Fruit fly (Drosophila melanogaster) whole organism, pupa: ENCODE results near the gene Mcm6.

Experiments used
- CG10348 ChIP-seq: fragments of 200-800 bp; sonication (Bioruptor generic); IDR thresholded peaks from 2 replicates; pipeline ENCODE4 v1.3.6; 2022; ENCODE audit warnings: missing biosample characterization, missing genetic modification characterization
- CG12605 ChIP-seq: fragments of 200-800 bp; sonication (Bioruptor generic); IDR thresholded peaks from 2 replicates; pipeline ENCODE4 v1.3.6; 2022; ENCODE audit warnings: missing biosample characterization, missing genetic modification characterization
- CG13204 ChIP-seq: fragments of 200-800 bp; sonication (Bioruptor generic); optimal IDR thresholded peaks from 2 replicates; lab custom pipeline; 2018; ENCODE audit warnings: missing biosample characterization, mild to moderate bottlenecking, missing genetic modification characterization, moderate library complexity
- CG14655 ChIP-seq: fragments of 200-800 bp; sonication (Bioruptor generic); optimal IDR thresholded peaks from 3 replicates; lab custom pipeline; 2017; ENCODE audit warnings: mild to moderate bottlenecking, missing biosample characterization, missing genetic modification reagents, missing genetic modification characterization
- CG15710 ChIP-seq: fragments of 200-800 bp; sonication (Bioruptor generic); optimal IDR thresholded peaks from 2 replicates; lab custom pipeline; 2018; ENCODE audit warnings: missing biosample characterization, mild to moderate bottlenecking, missing genetic modification characterization, moderate library complexity
- CG17806 ChIP-seq: fragments of 200-800 bp; sonication (Bioruptor generic); optimal IDR thresholded peaks from 2 replicates; lab custom pipeline; 2018; ENCODE audit warnings: missing biosample characterization, mild to moderate bottlenecking, missing genetic modification characterization, moderate library complexity
- CG32121 ChIP-seq: fragments of 200-800 bp; sonication (Bioruptor generic); IDR thresholded peaks from 2 replicates; pipeline ENCODE4 v1.3.6; 2022; ENCODE audit warnings: missing biosample characterization, missing genetic modification characterization
- CG34367 ChIP-seq: fragments of 200-800 bp; sonication (Bioruptor generic); optimal IDR thresholded peaks from 2 replicates; lab custom pipeline; 2018; ENCODE audit warnings: missing biosample characterization, mild to moderate bottlenecking, missing genetic modification characterization
- CG4496 ChIP-seq: fragments of 200-800 bp; sonication (Bioruptor generic); IDR thresholded peaks from 3 replicates; pipeline ENCODE4 v1.3.6; 2022; ENCODE audit warnings: missing biosample characterization, missing genetic modification characterization
- CG8159 ChIP-seq: fragments of 200-800 bp; sonication (Bioruptor generic); optimal IDR thresholded peaks from 3 replicates; lab custom pipeline; 2018; ENCODE audit warnings: missing biosample characterization, mild to moderate bottlenecking, missing genetic modification characterization, moderate library complexity
- CG8301 ChIP-seq: fragments of 200-800 bp; sonication (Bioruptor generic); optimal IDR thresholded peaks from 2 replicates; lab custom pipeline; 2018; ENCODE audit warnings: missing biosample characterization, mild to moderate bottlenecking, missing genetic modification characterization
- CG9948 ChIP-seq: fragments of 200-800 bp; sonication (Bioruptor generic); optimal IDR thresholded peaks from 2 replicates; lab custom pipeline; 2018; ENCODE audit warnings: missing biosample characterization, mild to moderate bottlenecking, missing genetic modification characterization, moderate library complexity
- D1 ChIP-seq: fragments of 200-800 bp; sonication (Bioruptor generic); optimal IDR thresholded peaks from 2 replicates; lab custom pipeline; 2018; ENCODE audit warnings: missing biosample characterization, mild to moderate bottlenecking, missing genetic modification characterization, moderate library complexity
- EcR ChIP-seq: fragments of 200-800 bp; sonication (Bioruptor generic); optimal IDR thresholded peaks from 3 replicates; lab custom pipeline; 2019; ENCODE audit warnings: missing biosample characterization, missing genetic modification characterization, mild to moderate bottlenecking, moderate library complexity, missing genetic modification reagents
- Ets98B ChIP-seq: fragments of 200-800 bp; sonication (Bioruptor generic); IDR thresholded peaks from 2 replicates; pipeline ENCODE4 v1.3.6; 2022; ENCODE audit warnings: missing biosample characterization, missing genetic modification characterization
- Pif1A ChIP-seq: fragments of 200-800 bp; sonication (Bioruptor generic); optimal IDR thresholded peaks from 3 replicates; lab custom pipeline; 2016; ENCODE audit warnings: missing biosample characterization, missing genetic modification characterization
- Pif1B ChIP-seq: fragments of 200-800 bp; sonication (Bioruptor generic); optimal IDR thresholded peaks from 3 replicates; lab custom pipeline; 2016; ENCODE audit warnings: missing biosample characterization, missing genetic modification characterization
- Snoo ChIP-seq: fragments of 200-800 bp; sonication (Bioruptor generic); optimal IDR thresholded peaks from 3 replicates; lab custom pipeline; 2017; ENCODE audit warnings: missing biosample characterization, mild to moderate bottlenecking, missing genetic modification characterization, inconsistent platforms
- fd96Ca ChIP-seq: fragments of 200-800 bp; sonication (Bioruptor generic); IDR thresholded peaks from 3 replicates; pipeline ENCODE4 v1.3.6; 2022; ENCODE audit warnings: missing biosample characterization, missing genetic modification characterization
- gl ChIP-seq: fragments of 200-800 bp; sonication (Bioruptor generic); optimal IDR thresholded peaks from 2 replicates; lab custom pipeline; 2018; ENCODE audit warnings: missing biosample characterization, mild to moderate bottlenecking, missing genetic modification characterization
- rn ChIP-seq: fragments of 200-800 bp; sonication (Bioruptor generic); IDR thresholded peaks from 2 replicates; pipeline ENCODE4 v1.3.6; 2022; ENCODE audit warnings: missing biosample characterization, missing genetic modification characterization

Mcm6 gene

dm6 chrX:6708580-6709199 lies 34.5 kb downstream of the Mcm6 start:
- no peak for TF ChIP-seq CG12605
- no peak for TF ChIP-seq CG34367 (tag; lab: Kevin White, UChicago)
- no peak for TF ChIP-seq fd96Ca (GFP tag; lab: Robert Waterston, UW)
- TF ChIP-seq CG8301 = no peak
- no peak for TF ChIP-seq CG14655 (GFP tag; lab: Kevin White, UChicago)
- no peak for TF ChIP-seq gl (tag; lab: Kevin White, UChicago)
- no peak for TF ChIP-seq CG9948 (tag; lab: Kevin White, UChicago)
- TF ChIP-seq EcR (GFP tag; lab: Kevin White, UChicago) = peak; percentile 31
- TF ChIP-seq CG10348 (GFP tag; lab: Robert Waterston, UW) = no peak
- no peak for TF ChIP-seq rn (GFP tag; lab: Robert Waterston, UW)
- TF ChIP-seq CG13204 (GFP tag; lab: Kevin White, UChicago) = no peak
- TF ChIP-seq CG4496 (GFP tag; lab: Robert Waterston, UW) = no peak
- peak; percentile 11 for TF ChIP-seq Pif1A (GFP tag; lab: Kevin White, UChicago)
- TF ChIP-seq Pif1B (GFP tag; lab: Kevin White, UChicago) = no peak
- no peak for TF ChIP-seq D1
- no peak for TF ChIP-seq CG32121 (GFP tag; lab: Robert Waterston, UW)

DNA sequence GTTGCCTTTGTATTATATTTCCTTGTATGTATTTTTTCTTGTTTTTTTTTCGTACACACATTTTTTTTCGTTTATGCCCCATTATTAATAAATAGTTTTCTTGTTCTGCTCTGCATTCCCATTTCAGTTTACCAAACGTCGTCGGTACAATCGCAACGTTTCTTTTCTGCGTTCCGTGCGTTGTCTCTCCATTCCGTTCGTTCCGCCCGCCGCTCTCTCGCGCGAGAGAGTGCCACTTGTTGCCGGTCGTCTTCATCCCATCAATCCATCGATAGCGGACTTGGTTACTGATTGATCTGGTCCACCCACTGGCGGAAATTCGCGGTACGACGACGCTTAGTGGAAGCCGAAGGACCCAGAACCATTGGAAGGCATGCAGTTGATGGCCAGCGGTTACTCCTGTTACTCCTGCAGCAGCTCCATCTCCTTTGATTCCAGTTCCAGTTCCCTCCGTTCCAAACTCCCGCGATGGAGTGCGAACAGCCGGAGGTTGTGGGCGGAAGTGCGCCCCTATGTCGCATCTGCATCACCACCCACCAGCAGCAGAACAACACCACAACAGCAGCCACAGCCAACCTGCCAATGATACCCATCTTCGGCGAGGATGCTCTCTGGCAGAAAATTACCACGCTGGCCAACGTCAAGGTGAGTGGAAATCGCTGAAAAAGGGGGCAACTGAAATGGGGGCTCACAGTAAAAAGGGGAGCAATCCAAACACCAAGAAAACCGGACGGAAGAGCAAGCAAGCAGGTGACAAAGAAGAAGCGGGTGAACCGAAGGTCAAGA lies 35.3 kb downstream of the Mcm6 start:
- TF ChIP-seq CG4496 (GFP tag; lab: Robert Waterston, UW) (no peak), fd96Ca (GFP tag; lab: Robert Waterston, UW) (no peak), CG12605 (peak; percentile 31)

DNA sequence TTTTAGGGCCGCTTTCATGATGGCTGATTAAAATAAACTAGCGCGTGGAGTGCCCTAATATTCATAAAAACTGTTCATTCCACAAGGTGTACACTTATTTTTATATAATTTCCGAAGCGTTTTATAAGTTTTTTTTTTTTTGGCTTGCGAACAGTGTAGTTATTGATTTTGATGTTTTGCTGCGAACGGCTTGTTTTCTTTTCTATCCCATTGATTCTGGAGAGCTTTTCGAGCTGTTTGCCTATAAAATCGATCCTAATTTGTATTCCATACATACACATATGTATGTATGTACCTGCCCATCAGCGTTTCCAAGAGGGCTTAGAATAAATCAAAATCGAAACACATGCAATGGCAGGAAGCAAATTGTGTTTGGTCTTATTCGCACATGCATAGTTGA lies 36.1 kb downstream of the Mcm6 start:
- TF ChIP-seq CG34367 (tag; lab: Kevin White, UChicago) = no peak
- TF ChIP-seq CG32121 (GFP tag; lab: Robert Waterston, UW) = no peak
- TF ChIP-seq Pif1A (GFP tag; lab: Kevin White, UChicago) = no peak
- TF ChIP-seq gl (tag; lab: Kevin White, UChicago) = no peak
- TF ChIP-seq Ets98B (GFP tag; lab: Robert Waterston, UW) = no peak
- TF ChIP-seq CG10348 (GFP tag; lab: Robert Waterston, UW) = no peak
- no peak for TF ChIP-seq CG4496 (GFP tag; lab: Robert Waterston, UW)
- no peak for TF ChIP-seq D1
- TF ChIP-seq CG13204 (GFP tag; lab: Kevin White, UChicago) = no peak
- no peak for TF ChIP-seq CG14655 (GFP tag; lab: Kevin White, UChicago)
- no peak for TF ChIP-seq EcR (GFP tag; lab: Kevin White, UChicago)
- no peak for TF ChIP-seq Pif1B (GFP tag; lab: Kevin White, UChicago)
- TF ChIP-seq CG8301 = no peak
- no peak for TF ChIP-seq Snoo
- TF ChIP-seq rn (GFP tag; lab: Robert Waterston, UW) = no peak
- no peak for TF ChIP-seq CG15710 (tag; lab: Kevin White, UChicago)
- TF ChIP-seq, all 21 proteins: peak for 0

- TF ChIP-seq Pif1B (GFP tag; lab: Kevin White, UChicago) = no peak
- TF ChIP-seq Pif1A (GFP tag; lab: Kevin White, UChicago) = no peak
- no peak for TF ChIP-seq CG32121 (GFP tag; lab: Robert Waterston, UW)
- no peak for TF ChIP-seq CG8159 (tag; lab: Kevin White, UChicago)
- TF ChIP-seq CG13204 (GFP tag; lab: Kevin White, UChicago) = no peak
- TF ChIP-seq Snoo = no peak
- TF ChIP-seq CG14655 (GFP tag; lab: Kevin White, UChicago) = no peak
- no peak for TF ChIP-seq Ets98B (GFP tag; lab: Robert Waterston, UW)
- no peak for TF ChIP-seq CG17806 (tag; lab: Kevin White, UChicago)
- no peak for TF ChIP-seq CG8301
- TF ChIP-seq CG9948 (tag; lab: Kevin White, UChicago) = no peak
- TF ChIP-seq fd96Ca (GFP tag; lab: Robert Waterston, UW) = no peak
- no peak for TF ChIP-seq CG12605
- no peak for TF ChIP-seq CG15710 (tag; lab: Kevin White, UChicago)
- TF ChIP-seq D1 = no peak
- no peak for TF ChIP-seq CG4496 (GFP tag; lab: Robert Waterston, UW)
- TF ChIP-seq CG10348 (GFP tag; lab: Robert Waterston, UW) = no peak
- no peak for TF ChIP-seq CG34367 (tag; lab: Kevin White, UChicago)
Measured at dm6 chrX:6710665-6711064, 36.5 kb downstream of the Mcm6 start.

DNA sequence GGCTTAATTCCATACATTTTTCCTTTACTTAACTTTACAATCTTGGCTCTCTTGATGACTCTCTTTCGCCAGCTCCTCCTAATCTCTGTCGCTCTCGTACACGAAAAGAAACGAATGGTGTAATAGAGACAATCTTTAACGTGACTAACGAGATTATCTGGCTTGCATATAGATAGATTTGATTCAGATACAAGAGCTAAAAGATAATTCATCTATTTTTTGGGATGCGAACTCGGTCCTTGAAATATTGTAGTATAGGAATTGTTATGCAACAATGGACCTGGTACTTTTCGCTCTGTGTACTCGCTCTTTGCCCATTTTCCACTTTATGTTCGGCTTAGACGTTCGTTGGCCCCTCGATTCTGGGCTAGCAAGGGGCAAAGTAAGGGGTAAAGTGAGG lies 37.1 kb downstream of the Mcm6 start:
- peak; percentile 76 for TF ChIP-seq CG8159 (tag; lab: Kevin White, UChicago)
- peak; percentile 86 for TF ChIP-seq CG12605
- peak; percentile 94 for TF ChIP-seq CG8301
- TF ChIP-seq gl (tag; lab: Kevin White, UChicago) = peak; percentile 62
- peak; percentile 83 for TF ChIP-seq CG17806 (tag; lab: Kevin White, UChicago)
- TF ChIP-seq CG4496 (GFP tag; lab: Robert Waterston, UW) = peak; percentile 93
- peak; percentile 88 for TF ChIP-seq Pif1A (GFP tag; lab: Kevin White, UChicago)
- peak; percentile 94 for TF ChIP-seq CG14655 (GFP tag; lab: Kevin White, UChicago)
- peak; percentile 57; the same call in 1 of the 2 replicates for TF ChIP-seq rn (GFP tag; lab: Robert Waterston, UW)
- peak; percentile 56 for TF ChIP-seq Snoo
- peak; percentile 94 for TF ChIP-seq fd96Ca (GFP tag; lab: Robert Waterston, UW)
- TF ChIP-seq CG9948 (tag; lab: Kevin White, UChicago) = peak; percentile 81
- TF ChIP-seq CG13204 (GFP tag; lab: Kevin White, UChicago) = no peak
- TF ChIP-seq D1 = peak; percentile 32
- TF ChIP-seq CG10348 (GFP tag; lab: Robert Waterston, UW) = 0 out of 2 replicates have a peak, but pooled peaks have one; percentile 23
- peak; percentile 92 for TF ChIP-seq Ets98B (GFP tag; lab: Robert Waterston, UW)
- peak; percentile 69 for TF ChIP-seq CG15710 (tag; lab: Kevin White, UChicago)
- peak; percentile 84 for TF ChIP-seq EcR (GFP tag; lab: Kevin White, UChicago)
- TF ChIP-seq CG32121 (GFP tag; lab: Robert Waterston, UW) = peak; percentile 94
- peak; percentile 64 for TF ChIP-seq CG34367 (tag; lab: Kevin White, UChicago)
- TF ChIP-seq Pif1B (GFP tag; lab: Kevin White, UChicago) = peak; percentile 87
